Worm (Caenorhabditis elegans): ENCODE measurements around the gene dpl-1.

Gene dpl-1

ce11 chrII:9131363-9131762, 38.3 kb upstream of the dpl-1 start, which contains the start of gene C16D2.1:
TSS of gene C16D2.1 (plus strand) at chrII:9131663.
- TF ChIP-seq C34B4.2 (tag; optimal IDR thresholded peaks at IDR 0.05) (no peak), nhr-90 (tag; optimal IDR thresholded peaks at IDR 0.05; ENCODE audit: poor library complexity) (no peak), unc-62 (GFP tag; optimal IDR thresholded peaks at IDR 0.05) (no peak), hpl-2 (GFP tag; optimal IDR thresholded peaks at IDR 0.05) (no peak), isw-1 (GFP tag; IDR thresholded peaks at IDR 0.05) (no peak)

ce11 chrII:9132338-9132737, 37.4 kb upstream of the dpl-1 start:
- TF ChIP-seq jun-1 (tag; optimal IDR thresholded peaks at IDR 0.05) (no peak), skn-1 (tag; optimal IDR thresholded peaks at IDR 0.05) (no peak), mep-1 (tag; optimal IDR thresholded peaks at IDR 0.05) (no peak), xbp-1 (tag; optimal IDR thresholded peaks at IDR 0.05) (no peak), mef-2 (tag; optimal IDR thresholded peaks at IDR 0.05) (no peak), nhr-28 (tag; optimal IDR thresholded peaks at IDR 0.05) (no peak), lin-35 (GFP tag; optimal IDR thresholded peaks at IDR 0.05) (no peak), pax-3 (tag; optimal IDR thresholded peaks at IDR 0.05) (no peak), nhr-47 (tag; optimal IDR thresholded peaks at IDR 0.05) (no peak), lir-3 (tag; optimal IDR thresholded peaks at IDR 0.05; ENCODE audit: poor library complexity) (no peak), tbx-2 (tag; optimal IDR thresholded peaks at IDR 0.05) (no peak), unc-86 (tag; optimal IDR thresholded peaks at IDR 0.05) (no peak), swsn-7 (tag; optimal IDR thresholded peaks at IDR 0.05) (no peak), nhr-76 (tag; optimal IDR thresholded peaks at IDR 0.05) (no peak), irx-1 (tag; optimal IDR thresholded peaks at IDR 0.05) (no peak), F16B12.6 (tag; optimal IDR thresholded peaks at IDR 0.05) (no peak)

- no peak for TF ChIP-seq egl-27 (tag; optimal IDR thresholded peaks at IDR 0.05)
- TF ChIP-seq mef-2 (tag; optimal IDR thresholded peaks at IDR 0.05), result no peak
- TF ChIP-seq ceh-63 (GFP tag; optimal IDR thresholded peaks at IDR 0.05), result no peak
- TF ChIP-seq egl-13 (tag; optimal IDR thresholded peaks at IDR 0.05), result no peak
Observed at ce11 chrII:9135878-9136277, 33.8 kb upstream of the dpl-1 start, which contains the start of gene nlp-78. TSS of gene nlp-78 (plus strand) at chrII:9136178.

ce11 chrII:9137803-9138202, 31.9 kb upstream of the dpl-1 start, which contains the start of gene C16D2.3:
TSS of gene C16D2.3 (plus strand) at chrII:9138103.
- TF ChIP-seq elt-2 (tag; optimal IDR thresholded peaks at IDR 0.05) (no peak), nhr-76 (tag; optimal IDR thresholded peaks at IDR 0.05) (no peak), blmp-1 (tag; optimal IDR thresholded peaks at IDR 0.05) (no peak), hlh-4 (tag; optimal IDR thresholded peaks at IDR 0.05) (no peak), ztf-4 (tag; optimal IDR thresholded peaks at IDR 0.05) (no peak)

- TF ChIP-seq unc-130 (tag; optimal IDR thresholded peaks at IDR 0.05) (no peak), nhr-47 (tag; optimal IDR thresholded peaks at IDR 0.05) (peak; percentile 21), unc-30 (tag; optimal IDR thresholded peaks at IDR 0.05) (no peak), pax-3 (tag; optimal IDR thresholded peaks at IDR 0.05) (no peak), hlh-4 (tag; optimal IDR thresholded peaks at IDR 0.05) (peak; percentile 90), fkh-8 (tag; optimal IDR thresholded peaks at IDR 0.05) (peak; percentile 29)
Observed at ce11 chrII:9139172-9139700, 30.5 kb upstream of the dpl-1 start, which contains the start of gene Y9C2UA.1. TSS of gene Y9C2UA.1 (plus strand) at chrII:9139650.

ce11 chrII:9141110-9141509, 28.6 kb upstream of the dpl-1 start:
- no peak for TF ChIP-seq ces-1 (GFP tag; optimal IDR thresholded peaks at IDR 0.05)
- TF ChIP-seq mep-1 (tag; optimal IDR thresholded peaks at IDR 0.05), result no peak
- no peak for TF ChIP-seq nhr-77 (tag; optimal IDR thresholded peaks at IDR 0.05)
- TF ChIP-seq fkh-8 (tag; optimal IDR thresholded peaks at IDR 0.05), result peak; percentile 57
- no peak for TF ChIP-seq elt-2 (tag; optimal IDR thresholded peaks at IDR 0.05)
- TF ChIP-seq isw-1 (GFP tag; IDR thresholded peaks at IDR 0.05), result no peak
- TF ChIP-seq tbx-2 (tag; optimal IDR thresholded peaks at IDR 0.05), result no peak
